Fruit fly (Drosophila melanogaster) whole organism, wandering third instar larva: Measurements from ENCODE around the gene CG17778.

Source experiments
- CG32264 ChIP-seq: fragments of 200-800 bp; sonication (Bioruptor generic); optimal IDR thresholded peaks from 2 replicates; lab custom pipeline; 2016; ENCODE audit warnings: missing biosample characterization, missing genetic modification characterization
- Hnf4 ChIP-seq: fragments of 200-800 bp; sonication (Bioruptor generic); optimal IDR thresholded peaks from 2 replicates; lab custom pipeline; 2016; ENCODE audit warnings: missing biosample characterization, mild to moderate bottlenecking, missing genetic modification characterization
- Hr83 ChIP-seq: fragments of 200-300 bp; sonication (Bioruptor generic); optimal IDR thresholded peaks from 2 replicates; lab custom pipeline; 2016; ENCODE audit warnings: missing biosample characterization, mild to moderate bottlenecking, missing genetic modification characterization, moderate library complexity; ENCODE audit not compliant: poor library complexity, severe bottlenecking
- fru ChIP-seq: fragments of 200-800 bp; sonication (Bioruptor generic); optimal IDR thresholded peaks from 3 replicates; lab custom pipeline; 2016; ENCODE audit warnings: missing biosample characterization, mild to moderate bottlenecking, missing genetic modification characterization
- psq ChIP-seq: fragments of 200-800 bp; sonication (Bioruptor generic); optimal IDR thresholded peaks from 3 replicates; lab custom pipeline; 2017; ENCODE audit warnings: missing biosample characterization, mild to moderate bottlenecking, missing genetic modification characterization, moderate library complexity

- no peak for TF ChIP-seq CG32264 (GFP tag; lab: Kevin White, UChicago)
- no peak for TF ChIP-seq Hr83
- TF ChIP-seq Hnf4 (GFP tag; lab: Kevin White, UChicago) = no peak
- TF ChIP-seq psq = no peak
- TF ChIP-seq fru (GFP tag; lab: Kevin White, UChicago) = no peak
Observed at dm6 chrX:494607-495006, at the start of gene CG17778.
